Fruit fly (Drosophila melanogaster) whole organism, embryonic: ENCODE data around the gene Ostgamma.

Experiments
- Adf1 ChIP-seq: fragments of 200-800 bp; sonication (Bioruptor generic); IDR thresholded peaks from 2 replicates; pipeline ENCODE4 v1.3.6; 2022; ENCODE audit warnings: missing biosample characterization, missing genetic modification characterization
- Antp ChIP-seq: fragments of 200-800 bp; sonication (Bioruptor generic); optimal IDR thresholded peaks from 3 replicates; lab custom pipeline; 2016; ENCODE audit warnings: missing biosample characterization, missing genetic modification characterization
- BEAF-32 ChIP-seq: fragments of 200-800 bp; sonication (Bioruptor generic); optimal IDR thresholded peaks from 3 replicates; lab custom pipeline; 2017; ENCODE audit warnings: missing biosample characterization, missing genetic modification characterization, mild to moderate bottlenecking, moderate library complexity, missing genetic modification reagents
- CG11093 ChIP-seq: fragments of 200-800 bp; sonication (Bioruptor generic); IDR thresholded peaks from 3 replicates; pipeline ENCODE4 v1.3.6; 2022; ENCODE audit warnings: missing biosample characterization, missing genetic modification characterization
- CG11560 ChIP-seq: fragments of 200-800 bp; sonication (Bioruptor generic); IDR thresholded peaks from 3 replicates; pipeline ENCODE4 v1.3.6; 2022; ENCODE audit warnings: missing biosample characterization, missing genetic modification characterization
- CG12659 ChIP-seq: fragments of 200-800 bp; sonication (Bioruptor generic); optimal IDR thresholded peaks from 3 replicates; lab custom pipeline; 2017; ENCODE audit warnings: mild to moderate bottlenecking, missing biosample characterization, missing genetic modification reagents, missing genetic modification characterization
- CG15073 ChIP-seq: fragments of 200-800 bp; sonication (Bioruptor generic); optimal IDR thresholded peaks from 2 replicates; lab custom pipeline; 2016; ENCODE audit warnings: missing biosample characterization, missing genetic modification characterization
- CG17829 ChIP-seq: fragments of 200-800 bp; optimal IDR thresholded peaks from 2 replicates; lab custom pipeline; 2019; ENCODE audit warnings: missing biosample characterization, mild to moderate bottlenecking, missing genetic modification characterization, moderate library complexity
- CG30403 ChIP-seq: fragments of 200-800 bp; sonication (Bioruptor generic); optimal IDR thresholded peaks from 3 replicates; lab custom pipeline; 2016; ENCODE audit warnings: missing biosample characterization, missing genetic modification characterization
- CG4282 ChIP-seq: fragments of 200-800 bp; sonication (Bioruptor generic); optimal IDR thresholded peaks from 2 replicates; lab custom pipeline; 2016; ENCODE audit warnings: missing biosample characterization, missing genetic modification characterization
- CG43689 ChIP-seq: fragments of 200-800 bp; sonication (Bioruptor generic); IDR thresholded peaks from 2 replicates; pipeline ENCODE4 v1.3.6; 2022; ENCODE audit warnings: missing biosample characterization, missing genetic modification characterization
- CG4424 ChIP-seq: fragments of 200-800 bp; sonication (Bioruptor generic); optimal IDR thresholded peaks from 3 replicates; lab custom pipeline; 2016; ENCODE audit warnings: missing biosample characterization, missing genetic modification characterization
- CG6254 ChIP-seq: fragments of 200-800 bp; sonication (Bioruptor generic); optimal IDR thresholded peaks from 3 replicates; lab custom pipeline; 2017; ENCODE audit warnings: mild to moderate bottlenecking, missing biosample characterization, missing genetic modification reagents, missing genetic modification characterization
- CG6689 ChIP-seq: fragments of 200-800 bp; sonication (Bioruptor generic); IDR thresholded peaks from 2 replicates; pipeline ENCODE4 v1.3.6; 2022; ENCODE audit warnings: missing biosample characterization, missing genetic modification characterization
- CG7271 ChIP-seq: fragments of 200-800 bp; sonication (Bioruptor generic); optimal IDR thresholded peaks from 2 replicates; lab custom pipeline; 2018; ENCODE audit warnings: missing biosample characterization, mild to moderate bottlenecking, missing genetic modification characterization, moderate library complexity
- CG7963 ChIP-seq: fragments of 200-800 bp; sonication (Bioruptor generic); IDR thresholded peaks from 3 replicates; pipeline ENCODE4 v1.3.6; 2022; ENCODE audit warnings: missing biosample characterization, missing genetic modification characterization; ENCODE audit not compliant: partially characterized antibody
- CG8359 ChIP-seq: fragments of 200-800 bp; sonication (Bioruptor generic); optimal IDR thresholded peaks from 2 replicates; lab custom pipeline; 2017; ENCODE audit warnings: missing biosample characterization, mild to moderate bottlenecking, missing genetic modification characterization, borderline replicate concordance
- CoRest ChIP-seq: fragments of 200-800 bp; sonication (Bioruptor generic); optimal IDR thresholded peaks from 3 replicates; lab custom pipeline; 2018; ENCODE audit warnings: missing biosample characterization, mild to moderate bottlenecking, missing genetic modification characterization, moderate library complexity
- CrebB ChIP-seq: fragments of 200-800 bp; sonication (Bioruptor generic); optimal IDR thresholded peaks from 3 replicates; lab custom pipeline; 2018; ENCODE audit warnings: missing biosample characterization, mild to moderate bottlenecking, missing genetic modification characterization
- Dbx ChIP-seq: fragments of 200-800 bp; sonication (Bioruptor generic); IDR thresholded peaks from 3 replicates; pipeline ENCODE4 v1.3.6; 2022; ENCODE audit warnings: missing biosample characterization, missing genetic modification characterization
- Dip2 ChIP-seq: fragments of 200-800 bp; sonication (Bioruptor generic); IDR thresholded peaks from 2 replicates; pipeline ENCODE4 v1.3.6; 2022; ENCODE audit warnings: missing biosample characterization, missing genetic modification characterization
- Hr39 ChIP-seq: fragments of >200 bp; optimal IDR thresholded peaks from 2 replicates; lab custom pipeline; 2017
- Jarid2 ChIP-seq: fragments of 200-800 bp; sonication (Bioruptor generic); optimal IDR thresholded peaks from 3 replicates; lab custom pipeline; 2017; ENCODE audit warnings: mild to moderate bottlenecking, missing biosample characterization, missing genetic modification reagents, missing genetic modification characterization
- Lhr ChIP-seq: fragments of 200-800 bp; sonication (Bioruptor generic); optimal IDR thresholded peaks from 3 replicates; lab custom pipeline; 2017; ENCODE audit warnings: mild to moderate bottlenecking, missing biosample characterization, missing genetic modification reagents, missing genetic modification characterization
- MTF-1 ChIP-seq: fragments of 200-800 bp; sonication (Bioruptor generic); optimal IDR thresholded peaks from 2 replicates; lab custom pipeline; 2018; ENCODE audit warnings: missing biosample characterization, mild to moderate bottlenecking, missing genetic modification characterization, borderline replicate concordance
- Oaz ChIP-seq: fragments of 200-800 bp; sonication (Bioruptor generic); IDR thresholded peaks from 2 replicates; pipeline ENCODE4 v1.3.6; 2022; ENCODE audit warnings: missing biosample characterization, missing genetic modification characterization
- Spps ChIP-seq: fragments of 200-800 bp; sonication (Bioruptor generic); optimal IDR thresholded peaks from 2 replicates; lab custom pipeline; 2018; ENCODE audit warnings: missing biosample characterization, mild to moderate bottlenecking, missing genetic modification characterization
- Ssrp ChIP-seq: fragments of 200-800 bp; sonication (Bioruptor generic); optimal IDR thresholded peaks from 2 replicates; lab custom pipeline; 2018; ENCODE audit warnings: missing biosample characterization, mild to moderate bottlenecking, missing genetic modification characterization, moderate library complexity
- Usf ChIP-seq: fragments of 200-800 bp; sonication (Bioruptor generic); optimal IDR thresholded peaks from 2 replicates; lab custom pipeline; 2017; ENCODE audit warnings: missing genotype, missing biosample characterization, missing genetic modification characterization
- ab ChIP-seq: fragments of 200-800 bp; sonication (Bioruptor generic); optimal IDR thresholded peaks from 2 replicates; lab custom pipeline; 2016; ENCODE audit warnings: missing biosample characterization, missing genetic modification characterization
- abd-A ChIP-seq: fragments of 200-800 bp; sonication (Bioruptor generic); optimal IDR thresholded peaks from 3 replicates; lab custom pipeline; 2019; ENCODE audit warnings: missing biosample characterization, mild to moderate bottlenecking, missing genetic modification characterization, moderate library complexity
- amos ChIP-seq: fragments of 200-800 bp; sonication (Bioruptor generic); IDR thresholded peaks from 2 replicates; pipeline ENCODE4 v1.3.6; 2022; ENCODE audit warnings: missing biosample characterization, missing genetic modification characterization; ENCODE audit not compliant: partially characterized antibody
- cato ChIP-seq: fragments of 200-800 bp; sonication (Bioruptor generic); optimal IDR thresholded peaks from 2 replicates; lab custom pipeline; 2016; ENCODE audit warnings: missing biosample characterization, missing genetic modification characterization, borderline replicate concordance
- chn ChIP-seq: fragments of 200-800 bp; sonication (Bioruptor generic); optimal IDR thresholded peaks from 2 replicates; lab custom pipeline; 2016; ENCODE audit warnings: missing biosample characterization, missing genetic modification characterization
- corto ChIP-seq: fragments of 200-800 bp; sonication (Bioruptor generic); optimal IDR thresholded peaks from 2 replicates; lab custom pipeline; 2016; ENCODE audit warnings: missing biosample characterization, mild to moderate bottlenecking, missing genetic modification characterization, moderate library complexity
- crc ChIP-seq: fragments of 200-800 bp; sonication (Bioruptor generic); optimal IDR thresholded peaks from 2 replicates; lab custom pipeline; 2016; ENCODE audit warnings: missing biosample characterization, missing genetic modification characterization
- crol ChIP-seq: fragments of 200-800 bp; sonication (Bioruptor generic); IDR thresholded peaks from 2 replicates; pipeline ENCODE4 v1.3.6; 2022; ENCODE audit warnings: missing biosample characterization, missing genetic modification characterization
- exex ChIP-seq: fragments of 200-800 bp; sonication (Bioruptor generic); optimal IDR thresholded peaks from 4 replicates; lab custom pipeline; 2018; ENCODE audit warnings: missing biosample characterization, mild to moderate bottlenecking, missing genetic modification characterization, moderate library complexity
- fru ChIP-seq: fragments of >200 bp; optimal IDR thresholded peaks from 2 replicates; lab custom pipeline; 2017
- hbn ChIP-seq: fragments of 200-800 bp; sonication (Bioruptor generic); IDR thresholded peaks from 2 replicates; pipeline ENCODE4 v1.3.6; 2022; ENCODE audit warnings: missing biosample characterization, missing genetic modification characterization; ENCODE audit not compliant: partially characterized antibody
- jumu ChIP-seq: fragments of 200-800 bp; sonication (Bioruptor generic); optimal IDR thresholded peaks from 3 replicates; lab custom pipeline; 2016; ENCODE audit warnings: missing biosample characterization, missing genetic modification characterization
- nau ChIP-seq: fragments of 200-800 bp; sonication (Bioruptor generic); optimal IDR thresholded peaks from 3 replicates; lab custom pipeline; 2017; ENCODE audit warnings: missing biosample characterization, mild to moderate bottlenecking, missing genetic modification characterization, missing genetic modification reagents
- nom ChIP-seq: fragments of 200-800 bp; sonication (Bioruptor generic); optimal IDR thresholded peaks from 2 replicates; lab custom pipeline; 2017; ENCODE audit warnings: missing biosample characterization, missing genetic modification characterization, mild to moderate bottlenecking, moderate library complexity, missing genetic modification reagents
- org-1 ChIP-seq: fragments of 200-800 bp; sonication (Bioruptor generic); optimal IDR thresholded peaks from 2 replicates; lab custom pipeline; 2017; ENCODE audit warnings: missing biosample characterization, missing genetic modification characterization
- pzg ChIP-seq: fragments of 200-800 bp; sonication (Bioruptor generic); optimal IDR thresholded peaks from 3 replicates; lab custom pipeline; 2018; ENCODE audit warnings: missing biosample characterization, mild to moderate bottlenecking, missing genetic modification characterization, moderate library complexity
- sna ChIP-seq: fragments of 200-800 bp; sonication (Bioruptor generic); IDR thresholded peaks from 2 replicates; pipeline ENCODE4 v1.3.6; 2022; ENCODE audit warnings: missing biosample characterization, missing genetic modification characterization; ENCODE audit not compliant: partially characterized antibody
- stwl ChIP-seq: fragments of 200-800 bp; sonication (Bioruptor generic); optimal IDR thresholded peaks from 3 replicates; lab custom pipeline; 2018; ENCODE audit warnings: missing biosample characterization, mild to moderate bottlenecking, missing genetic modification characterization, moderate library complexity
- tgo ChIP-seq: fragments of 200-800 bp; sonication (Bioruptor generic); IDR thresholded peaks from 3 replicates; pipeline ENCODE4 v1.3.6; 2022; ENCODE audit warnings: missing biosample characterization, missing genetic modification characterization
- vvl ChIP-seq: fragments of 200-800 bp; sonication (Bioruptor generic); IDR thresholded peaks from 2 replicates; pipeline ENCODE4 v1.3.6; 2022; ENCODE audit warnings: missing biosample characterization, missing genetic modification characterization

Ostgamma gene

DNA sequence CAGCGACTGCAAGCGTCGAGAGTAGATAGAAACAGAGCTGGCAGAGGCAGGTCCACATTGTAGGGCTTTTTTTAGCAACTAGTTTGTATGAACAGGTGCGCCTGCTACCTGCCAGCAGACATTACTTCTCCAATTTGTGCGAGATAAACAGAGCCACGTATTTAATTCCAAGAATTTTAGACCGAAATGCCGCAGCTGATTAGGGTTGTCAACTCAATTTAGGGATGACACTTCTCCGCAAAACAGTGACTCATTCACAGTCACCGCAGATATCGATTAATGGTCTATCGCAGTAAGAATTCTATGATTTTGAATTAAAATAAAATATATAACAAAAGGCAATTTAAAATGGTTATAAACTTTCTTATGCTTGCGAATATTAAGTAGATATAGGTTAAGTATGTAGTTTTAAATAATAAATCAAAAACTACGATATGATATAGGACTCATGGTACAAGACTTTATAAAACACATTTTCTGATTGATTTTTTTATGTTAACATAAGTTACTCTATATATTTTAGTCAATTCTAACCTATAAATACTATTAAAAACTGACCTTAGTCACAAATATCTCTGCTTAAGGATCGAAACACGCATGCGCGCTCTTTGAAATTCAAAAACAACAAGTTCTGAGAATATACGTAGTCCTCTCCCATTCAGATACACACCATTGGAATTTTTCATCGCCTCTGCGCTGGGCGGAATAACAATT, 5.1 kb downstream of the Ostgamma start, which contains the start of the genes wol and Scgalpha (continued):
- TF ChIP-seq CG6254 (GFP tag; lab: Kevin White, UChicago) (no peak), Jarid2 (no peak), crol (no peak), tgo (GFP tag; lab: Robert Waterston, UW) (no peak), CrebB (tag; lab: Kevin White, UChicago) (no peak), CG7271 (tag; lab: Kevin White, UChicago) (no peak), Usf (GFP tag; lab: Kevin White, UChicago) (no peak), corto (no peak), org-1 (GFP tag; lab: Kevin White, UChicago) (no peak), CG8359 (GFP tag; lab: Kevin White, UChicago) (no peak), jumu (no peak), CG15073 (GFP tag; lab: Kevin White, UChicago) (no peak), stwl (tag; lab: Kevin White, UChicago) (peak; percentile 63), CG11093 (GFP tag; lab: Robert Waterston, UW) (no peak), exex (no peak), CG7963 (no peak), CG17829 (tag; lab: Kevin White, UChicago) (no peak), Lhr (no peak), hbn (0 out of 2 replicates have a peak, but pooled peaks have one; percentile 36), pzg (GFP tag; lab: Kevin White, UChicago) (peak; percentile 52), CG43689 (GFP tag; lab: Robert Waterston, UW) (no peak), BEAF-32 (GFP tag; lab: Kevin White, UChicago) (peak; percentile 65), cato (GFP tag; lab: Kevin White, UChicago) (no peak), Dip2 (GFP tag; lab: Robert Waterston, UW) (no peak), Oaz (GFP tag; lab: Robert Waterston, UW) (no peak), CG12659 (GFP tag; lab: Kevin White, UChicago) (peak; percentile 52), CG11560 (tag; lab: Robert Waterston, UW) (no peak), crc (GFP tag; lab: Kevin White, UChicago) (no peak), vvl (GFP tag; lab: Robert Waterston, UW) (peak; percentile 25; the same call in 1 of the 2 replicates), fru (lab: Kevin White, UChicago) (no peak), amos (GFP tag; lab: Robert Waterston, UW) (peak; percentile 66), Ssrp (tag; lab: Kevin White, UChicago) (no peak), Antp (GFP tag; lab: Kevin White, UChicago) (no peak), CG30403 (GFP tag; lab: Kevin White, UChicago) (no peak), CG4424 (GFP tag; lab: Kevin White, UChicago) (no peak), chn (GFP tag; lab: Kevin White, UChicago) (no peak), nau (GFP tag; lab: Kevin White, UChicago) (no peak), abd-A (tag; lab: Kevin White, UChicago) (no peak), Spps (tag; lab: Kevin White, UChicago) (no peak), CoRest (tag; lab: Kevin White, UChicago) (peak; percentile 23), Hr39 (lab: Kevin White, UChicago) (no peak), Adf1 (GFP tag; lab: Robert Waterston, UW) (peak; percentile 72; the same call in 1 of the 2 replicates), nom (GFP tag; lab: Kevin White, UChicago) (no peak), sna (0 out of 2 replicates have a peak, but pooled peaks have one; percentile 58), CG4282 (GFP tag; lab: Kevin White, UChicago) (no peak), CG6689 (GFP tag; lab: Robert Waterston, UW) (no peak), MTF-1 (GFP tag; lab: Kevin White, UChicago) (no peak), Dbx (GFP tag; lab: Robert Waterston, UW) (no peak), ab (GFP tag; lab: Kevin White, UChicago) (no peak)
